Fruit fly (Drosophila melanogaster) whole organism, embryonic: Measurements from ENCODE around the gene HDAC1.

Experiments
- Abd-B ChIP-seq: fragments of 200-800 bp; sonication (Bioruptor generic); optimal IDR thresholded peaks from 2 replicates; lab custom pipeline; 2018; ENCODE audit warnings: missing biosample characterization, mild to moderate bottlenecking, missing genetic modification characterization, moderate library complexity
- Atf3 ChIP-seq: fragments of 200-800 bp; sonication (Bioruptor generic); optimal IDR thresholded peaks from 3 replicates; lab custom pipeline; 2016; ENCODE audit warnings: missing biosample characterization, missing genetic modification characterization
- Blimp-1 ChIP-seq: fragments of 200-800 bp; sonication (Bioruptor generic); optimal IDR thresholded peaks from 3 replicates; lab custom pipeline; 2018; ENCODE audit warnings: missing biosample characterization, missing genetic modification characterization, mild to moderate bottlenecking, moderate library complexity, missing genetic modification reagents
- CG11093 ChIP-seq: fragments of 200-800 bp; sonication (Bioruptor generic); IDR thresholded peaks from 3 replicates; pipeline ENCODE4 v1.3.6; 2022; ENCODE audit warnings: missing biosample characterization, missing genetic modification characterization
- CG11456 ChIP-seq: fragments of 200-800 bp; sonication (Bioruptor generic); IDR thresholded peaks from 3 replicates; pipeline ENCODE4 v1.3.6; 2022; ENCODE audit warnings: missing biosample characterization, missing genetic modification characterization
- CG11695 ChIP-seq: fragments of 200-800 bp; sonication (Bioruptor generic); IDR thresholded peaks from 3 replicates; pipeline ENCODE4 v1.3.6; 2022; ENCODE audit warnings: missing biosample characterization, missing genetic modification characterization
- CG15011 ChIP-seq: fragments of 200-800 bp; sonication (Bioruptor generic); optimal IDR thresholded peaks from 3 replicates; lab custom pipeline; 2018; ENCODE audit warnings: missing biosample characterization, mild to moderate bottlenecking, missing genetic modification characterization
- CG15073 ChIP-seq: fragments of 200-800 bp; sonication (Bioruptor generic); optimal IDR thresholded peaks from 2 replicates; lab custom pipeline; 2016; ENCODE audit warnings: missing biosample characterization, missing genetic modification characterization
- CG2116 ChIP-seq: fragments of 200-800 bp; sonication (Bioruptor generic); optimal IDR thresholded peaks from 3 replicates; lab custom pipeline; 2018; ENCODE audit warnings: missing biosample characterization, mild to moderate bottlenecking, missing genetic modification characterization
- CG4328 ChIP-seq: fragments of 200-800 bp; sonication (Bioruptor generic); optimal IDR thresholded peaks from 3 replicates; lab custom pipeline; 2017; ENCODE audit warnings: missing biosample characterization, missing genetic modification reagents, missing genetic modification characterization
- CG4730 ChIP-seq: fragments of 200-800 bp; sonication (Bioruptor generic); IDR thresholded peaks from 2 replicates; pipeline ENCODE4 v1.3.6; 2022; ENCODE audit warnings: missing biosample characterization, missing genetic modification characterization
- CG7372 ChIP-seq: fragments of 200-800 bp; sonication (Bioruptor generic); IDR thresholded peaks from 2 replicates; pipeline ENCODE4 v1.3.6; 2022; ENCODE audit warnings: missing biosample characterization, missing genetic modification characterization
- CG8290 ChIP-seq, 3 experiments: fragments of 200-800 bp; sonication (Bioruptor generic); optimal IDR thresholded peaks; 2 replicates each; lab custom pipeline; 2016 to 2019; ENCODE audit warnings: missing biosample characterization in 3 of 3, missing genetic modification characterization in 3 of 3, mild to moderate bottlenecking in 2 of 3, moderate library complexity in 1 of 3
- CG9817 ChIP-seq: fragments of 200-800 bp; sonication (Bioruptor generic); optimal IDR thresholded peaks from 2 replicates; lab custom pipeline; 2018; ENCODE audit warnings: missing biosample characterization, mild to moderate bottlenecking, missing genetic modification characterization, moderate library complexity
- CoRest ChIP-seq: fragments of 200-800 bp; sonication (Bioruptor generic); optimal IDR thresholded peaks from 3 replicates; lab custom pipeline; 2018; ENCODE audit warnings: missing biosample characterization, mild to moderate bottlenecking, missing genetic modification characterization, moderate library complexity
- CrebB ChIP-seq: fragments of 200-800 bp; sonication (Bioruptor generic); optimal IDR thresholded peaks from 3 replicates; lab custom pipeline; 2018; ENCODE audit warnings: missing biosample characterization, mild to moderate bottlenecking, missing genetic modification characterization
- Ets65A ChIP-seq: fragments of 200-800 bp; sonication (Bioruptor generic); peaks from one replicate; lab custom pipeline; 2016; ENCODE audit warnings: missing biosample characterization, missing genetic modification characterization
- Fer1 ChIP-seq: fragments of 200-800 bp; sonication (Bioruptor generic); optimal IDR thresholded peaks from 2 replicates; lab custom pipeline; 2017; ENCODE audit warnings: missing biosample characterization, mild to moderate bottlenecking, missing genetic modification characterization
- Jarid2 ChIP-seq: fragments of 200-800 bp; sonication (Bioruptor generic); optimal IDR thresholded peaks from 3 replicates; lab custom pipeline; 2017; ENCODE audit warnings: mild to moderate bottlenecking, missing biosample characterization, missing genetic modification reagents, missing genetic modification characterization
- MTF-1 ChIP-seq: fragments of 200-800 bp; sonication (Bioruptor generic); optimal IDR thresholded peaks from 2 replicates; lab custom pipeline; 2018; ENCODE audit warnings: missing biosample characterization, mild to moderate bottlenecking, missing genetic modification characterization, borderline replicate concordance
- Nf-YB ChIP-seq: fragments of 200-800 bp; sonication (Bioruptor generic); optimal IDR thresholded peaks from 3 replicates; lab custom pipeline; 2019; ENCODE audit warnings: missing biosample characterization, mild to moderate bottlenecking, missing genetic modification characterization, moderate library complexity
- TFAM ChIP-seq: fragments of 200-800 bp; sonication (Bioruptor generic); optimal IDR thresholded peaks from 2 replicates; lab custom pipeline; 2017; ENCODE audit warnings: missing biosample characterization, missing genetic modification characterization, inconsistent platforms
- Usf ChIP-seq: fragments of 200-800 bp; sonication (Bioruptor generic); optimal IDR thresholded peaks from 2 replicates; lab custom pipeline; 2017; ENCODE audit warnings: missing genotype, missing biosample characterization, missing genetic modification characterization
- Xrp1 ChIP-seq: fragments of 200-800 bp; sonication (Bioruptor generic); IDR thresholded peaks from 2 replicates; pipeline ENCODE4 v1.3.6; 2022; ENCODE audit warnings: missing biosample characterization, missing genetic modification characterization
- ash1 ChIP-seq: fragments of 200-800 bp; sonication (Bioruptor generic); optimal IDR thresholded peaks from 2 replicates; lab custom pipeline; 2018; ENCODE audit warnings: missing biosample characterization, mild to moderate bottlenecking, missing genetic modification characterization
- danr ChIP-seq: fragments of 200-800 bp; sonication (Bioruptor generic); IDR thresholded peaks from 2 replicates; pipeline ENCODE4 v1.3.6; 2022; ENCODE audit warnings: missing biosample characterization, missing genetic modification characterization
- fd64A ChIP-seq: fragments of 200-800 bp; sonication (Bioruptor generic); optimal IDR thresholded peaks from 3 replicates; lab custom pipeline; 2018; ENCODE audit warnings: missing biosample characterization, mild to moderate bottlenecking, missing genetic modification characterization
- hbn ChIP-seq: fragments of 200-800 bp; sonication (Bioruptor generic); IDR thresholded peaks from 2 replicates; pipeline ENCODE4 v1.3.6; 2022; ENCODE audit warnings: missing biosample characterization, missing genetic modification characterization; ENCODE audit not compliant: partially characterized antibody
- hth ChIP-seq: fragments of >200 bp; optimal IDR thresholded peaks from 2 replicates; lab custom pipeline; 2017; ENCODE audit warnings: inconsistent platforms
- kah ChIP-seq: fragments of 200-800 bp; sonication (Bioruptor generic); optimal IDR thresholded peaks from 2 replicates; lab custom pipeline; 2018; ENCODE audit warnings: missing biosample characterization, mild to moderate bottlenecking, missing genetic modification characterization
- maf-S ChIP-seq: fragments of 200-800 bp; sonication (Bioruptor generic); optimal IDR thresholded peaks from 2 replicates; lab custom pipeline; 2016; ENCODE audit warnings: missing biosample characterization, missing genetic modification characterization
- mirr ChIP-seq: fragments of 200-800 bp; sonication (Bioruptor generic); optimal IDR thresholded peaks from 3 replicates; lab custom pipeline; 2018; ENCODE audit warnings: missing biosample characterization, mild to moderate bottlenecking, missing genetic modification characterization
- nau ChIP-seq: fragments of 200-800 bp; sonication (Bioruptor generic); optimal IDR thresholded peaks from 3 replicates; lab custom pipeline; 2017; ENCODE audit warnings: missing biosample characterization, mild to moderate bottlenecking, missing genetic modification characterization, missing genetic modification reagents
- nmo ChIP-seq: fragments of 200-800 bp; sonication (Bioruptor generic); optimal IDR thresholded peaks from 2 replicates; lab custom pipeline; 2018; ENCODE audit warnings: missing biosample characterization, mild to moderate bottlenecking, missing genetic modification characterization, moderate library complexity
- peb ChIP-seq: fragments of 200-800 bp; sonication (Bioruptor generic); IDR thresholded peaks from 2 replicates; pipeline ENCODE4 v1.3.6; 2022; ENCODE audit warnings: missing biosample characterization, missing genetic modification characterization
- pfk ChIP-seq: fragments of 200-800 bp; sonication (Bioruptor generic); optimal IDR thresholded peaks from 2 replicates; lab custom pipeline; 2018; ENCODE audit warnings: missing biosample characterization, mild to moderate bottlenecking, missing genetic modification characterization, moderate library complexity
- phol ChIP-seq: fragments of 200-800 bp; sonication (Bioruptor generic); optimal IDR thresholded peaks from 3 replicates; lab custom pipeline; 2018; ENCODE audit warnings: missing biosample characterization, mild to moderate bottlenecking, missing genetic modification characterization, moderate library complexity
- pita ChIP-seq: fragments of 200-800 bp; sonication (Bioruptor generic); optimal IDR thresholded peaks from 2 replicates; lab custom pipeline; 2017; ENCODE audit warnings: missing biosample characterization, mild to moderate bottlenecking, missing genetic modification characterization
- prd ChIP-seq, 3 experiments: fragments of >200 bp in 2 of 3; fragments of 200-800 bp in 1 of 3; sonication (Bioruptor generic) in 1 of 3; optimal IDR thresholded peaks in 2 of 3; IDR thresholded peaks in 1 of 3; 2 replicates in 2 of 3; 3 replicates in 1 of 3; pipeline versions ENCODE4 v1.3.6 to Lab custom; 2017 to 2022; ENCODE audit warnings: missing biosample characterization in 1 of 3, missing genetic modification characterization in 1 of 3
- repo ChIP-seq: fragments of 200-800 bp; sonication (Bioruptor generic); optimal IDR thresholded peaks from 2 replicates; lab custom pipeline; 2016; ENCODE audit warnings: missing biosample characterization, missing genetic modification characterization
- run ChIP-seq: fragments of 200-800 bp; sonication (Bioruptor generic); optimal IDR thresholded peaks from 3 replicates; lab custom pipeline; 2018; ENCODE audit warnings: missing biosample characterization, mild to moderate bottlenecking, missing genetic modification characterization
- schlank ChIP-seq: fragments of 200-800 bp; sonication (Bioruptor generic); optimal IDR thresholded peaks from 2 replicates; lab custom pipeline; 2018; ENCODE audit warnings: missing biosample characterization, mild to moderate bottlenecking, missing genetic modification characterization
- sd ChIP-seq: fragments of 200-800 bp; sonication (Bioruptor generic); optimal IDR thresholded peaks from 3 replicates; lab custom pipeline; 2018; ENCODE audit warnings: missing biosample characterization, mild to moderate bottlenecking, missing genetic modification characterization, moderate library complexity
- seq ChIP-seq: fragments of 200-800 bp; sonication (Bioruptor generic); IDR thresholded peaks from 2 replicates; pipeline ENCODE4 v1.3.6; 2022; ENCODE audit warnings: missing biosample characterization, missing genetic modification characterization
- shn ChIP-seq: fragments of 200-800 bp; sonication (Bioruptor generic); optimal IDR thresholded peaks from 3 replicates; lab custom pipeline; 2016; ENCODE audit warnings: missing biosample characterization, missing genetic modification characterization
- stwl ChIP-seq: fragments of 200-800 bp; sonication (Bioruptor generic); optimal IDR thresholded peaks from 3 replicates; lab custom pipeline; 2018; ENCODE audit warnings: missing biosample characterization, mild to moderate bottlenecking, missing genetic modification characterization, moderate library complexity
- vfl ChIP-seq: fragments of 200-800 bp; sonication (Bioruptor generic); optimal IDR thresholded peaks from 2 replicates; lab custom pipeline; 2016; ENCODE audit warnings: missing biosample characterization, missing genetic modification characterization
- zen ChIP-seq: fragments of 200-800 bp; sonication (Bioruptor generic); optimal IDR thresholded peaks from 3 replicates; lab custom pipeline; 2018; ENCODE audit warnings: missing biosample characterization, mild to moderate bottlenecking, missing genetic modification characterization, moderate library complexity
- zfh1 ChIP-seq: fragments of 200-800 bp; sonication (Bioruptor generic); IDR thresholded peaks from 3 replicates; pipeline ENCODE4 v1.3.6; 2022; ENCODE audit warnings: missing biosample characterization, missing genetic modification characterization

The HDAC1 gene

DNA sequence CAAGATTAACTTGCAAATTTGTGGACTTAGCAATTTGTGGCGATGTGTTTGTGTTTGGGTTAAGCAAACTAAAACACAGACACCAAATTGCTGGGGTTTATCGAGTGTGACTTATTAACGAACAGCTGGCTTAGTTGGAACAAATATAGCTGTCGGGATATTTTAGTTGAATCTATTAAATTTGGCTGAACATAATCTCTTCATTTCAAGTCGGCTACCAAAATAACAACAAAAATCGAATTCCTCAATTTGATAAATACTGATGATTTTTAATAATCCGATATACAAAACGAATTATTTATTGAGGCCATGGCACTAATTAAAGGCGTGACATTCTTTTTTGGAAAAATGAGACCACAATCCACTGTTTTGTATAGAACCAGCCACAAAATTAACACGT is 40.8 kb downstream of the HDAC1 start, which contains the start of gene CG32236:
CG32236 (minus strand) TSS at position 101 of the 400 bp plus-strand sequence.
- TF ChIP-seq pita (no peak), CoRest (no peak), sd (tag; lab: Kevin White, UChicago) (no peak), shn (GFP tag; lab: Kevin White, UChicago) (no peak), CG7372 (no peak), pfk (no peak), seq (no peak), phol (tag; lab: Kevin White, UChicago) (no peak), stwl (tag; lab: Kevin White, UChicago) (no peak), CG11456 (GFP tag; lab: Robert Waterston, UW) (no peak), mirr (no peak), repo (GFP tag; lab: Kevin White, UChicago) (no peak), CG11695 (no peak), CG11093 (GFP tag; lab: Robert Waterston, UW) (no peak), nmo (no peak), hbn (GFP tag; lab: Robert Waterston, UW) (no peak), hth (lab: Kevin White, UChicago) (no peak), CG4328 (GFP tag; lab: Kevin White, UChicago) (no peak), maf-S (no peak), Nf-YB (no peak)
- TF ChIP-seq, all 482 proteins: peak for 0

DNA sequence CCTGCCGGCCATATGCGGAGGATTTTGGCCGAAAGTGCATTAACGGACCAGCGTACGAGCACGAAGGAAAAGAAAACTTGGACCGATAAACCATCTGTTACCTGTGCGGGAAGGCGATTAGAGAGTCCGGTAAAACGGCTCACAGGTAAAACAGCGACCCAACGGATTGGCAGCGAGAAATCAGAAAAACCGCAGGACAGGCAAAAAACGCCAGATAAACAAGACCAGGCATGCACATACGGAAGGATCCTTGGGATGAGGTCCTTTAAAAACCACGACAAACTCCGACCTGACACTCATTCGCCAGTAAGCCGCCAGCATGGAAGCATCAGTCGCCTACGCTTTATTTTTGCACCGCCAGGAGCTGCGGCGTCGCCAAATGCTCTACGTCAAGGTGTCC is 51.0 kb downstream of the HDAC1 start, which contains the start of gene CG34266:
CG34266 (plus strand) TSS at position 301 of the 400 bp plus-strand sequence.
- TF ChIP-seq Jarid2: no peak
- TF ChIP-seq CG9817 (tag; lab: Kevin White, UChicago): no peak
- TF ChIP-seq Abd-B (GFP tag; lab: Kevin White, UChicago): no peak
- TF ChIP-seq Ets65A: peak; percentile 81
- no peak for TF ChIP-seq Fer1 (GFP tag; lab: Kevin White, UChicago)

DNA sequence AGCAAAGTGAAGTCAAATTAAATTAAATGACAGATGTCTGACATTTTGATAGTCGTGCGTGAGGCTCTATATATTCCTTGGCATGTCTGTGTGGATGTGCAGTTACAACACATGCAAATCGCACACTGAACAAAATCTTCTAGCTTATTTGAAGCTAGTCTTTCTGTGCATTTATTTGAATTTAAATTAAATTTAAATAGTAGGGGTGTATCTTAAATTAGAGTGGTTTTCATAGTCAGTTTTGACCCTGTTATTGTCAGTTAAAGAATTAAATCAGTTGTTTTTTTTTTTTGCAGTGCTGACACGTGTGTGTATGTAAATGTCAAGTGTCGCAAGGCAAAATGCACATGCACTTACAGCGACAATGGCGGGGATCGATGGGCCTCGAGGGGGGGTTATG is 52.5 kb downstream of the HDAC1 start:
- TF ChIP-seq Blimp-1 (GFP tag; lab: Kevin White, UChicago) (no peak), TFAM (no peak), zfh1 (GFP tag; lab: Robert Waterston, UW) (no peak), CrebB (tag; lab: Kevin White, UChicago) (no peak), ash1 (GFP tag; lab: Kevin White, UChicago) (no peak), prd (optimal IDR thresholded peaks at IDR 0.05; lab: Kevin White, UChicago) (no peak), prd (GFP tag; IDR thresholded peaks at IDR 0.05; lab: Robert Waterston, UW) (peak; percentile 56; the same call in 2 of the 3 replicates), run (tag; lab: Kevin White, UChicago) (no peak), nau (GFP tag; lab: Kevin White, UChicago) (no peak), CG8290 (GFP tag; optimal IDR thresholded peaks at IDR 0.05; lab: Kevin White, UChicago) (no peak), CG8290 (tag; optimal IDR thresholded peaks at IDR 0.05; lab: Kevin White, UChicago) (no peak), Usf (GFP tag; lab: Kevin White, UChicago) (no peak), peb (no peak), CG4730 (GFP tag; lab: Robert Waterston, UW) (no peak), danr (GFP tag; lab: Robert Waterston, UW) (no peak), CG15073 (no peak), CG11695 (no peak), CG15011 (GFP tag; lab: Kevin White, UChicago) (no peak), schlank (tag; lab: Kevin White, UChicago) (no peak), kah (no peak), fd64A (no peak), zen (peak; percentile 68), vfl (GFP tag; lab: Kevin White, UChicago) (no peak), MTF-1 (GFP tag; lab: Kevin White, UChicago) (no peak), Xrp1 (GFP tag; lab: Robert Waterston, UW) (0 out of 2 replicates have a peak, but pooled peaks have one; percentile 9), CG2116 (GFP tag; lab: Kevin White, UChicago) (no peak), Atf3 (GFP tag; lab: Kevin White, UChicago) (no peak)
